Worm (Caenorhabditis elegans) whole organism, early embryonic: ENCODE measurements around the gene odc-1.

Experiments used
- F13C5.2 ChIP-seq: sonication (generic microtip); optimal IDR thresholded peaks from 2 replicates; lab custom pipeline; 2017; ENCODE audit warnings: mild to moderate bottlenecking, missing genetic modification characterization, inconsistent platforms, missing compliant biosample characterization
- ama-1 ChIP-seq: fragments of 150-350 bp; optimal IDR thresholded peaks from 2 replicates; lab custom pipeline; 2014
- ceh-13 ChIP-seq: fragments of 200-800 bp; sonication (Bioruptor generic); optimal IDR thresholded peaks from 2 replicates; lab custom pipeline; 2018; ENCODE audit warnings: mild to moderate bottlenecking, missing genetic modification characterization, missing compliant biosample characterization
- ceh-36 ChIP-seq: sonication (generic microtip); optimal IDR thresholded peaks from 2 replicates; lab custom pipeline; 2016; ENCODE audit warnings: missing genetic modification characterization, inconsistent platforms, missing compliant biosample characterization
- flt-1 ChIP-seq: fragments of 200-800 bp; sonication (Bioruptor generic); IDR thresholded peaks from 2 replicates; pipeline ENCODE4 v1.3.6; 2022; ENCODE audit warnings: missing genetic modification characterization, missing compliant biosample characterization
- hmbx-1 ChIP-seq: sonication (generic microtip); optimal IDR thresholded peaks from 2 replicates; lab custom pipeline; 2016; ENCODE audit warnings: mild to moderate bottlenecking, missing genetic modification characterization, missing compliant biosample characterization
- hmg-4 ChIP-seq: fragments of 200-800 bp; sonication (Bioruptor generic); optimal IDR thresholded peaks from 2 replicates; lab custom pipeline; 2018; ENCODE audit warnings: mild to moderate bottlenecking, missing genetic modification characterization, missing compliant biosample characterization
- sea-1 ChIP-seq: fragments of 200-800 bp; sonication (Bioruptor generic); conservative IDR thresholded peaks from 2 replicates; pipeline ENCODE4 v1.3.6; 2022; ENCODE audit warnings: missing genetic modification characterization, missing compliant biosample characterization
- tbx-37 ChIP-seq: fragments of 200-800 bp; sonication (Bioruptor generic); conservative IDR thresholded peaks from 2 replicates; pipeline ENCODE4 v1.3.6; 2022; ENCODE audit warnings: missing genetic modification reagents, missing genetic modification characterization, missing compliant biosample characterization
- tra-4 ChIP-seq: sonication (generic microtip); optimal IDR thresholded peaks from 2 replicates; lab custom pipeline; 2017; ENCODE audit warnings: missing genetic modification characterization, missing compliant biosample characterization

- no peak for TF ChIP-seq tra-4 (tag; lab: Kevin White, UChicago)
- TF ChIP-seq flt-1 (GFP tag; lab: Robert Waterston, UW): no peak
- no peak for TF ChIP-seq ceh-36 (tag; lab: Kevin White, UChicago)
- TF ChIP-seq ama-1 (lab: Kevin White, UChicago): no peak
- no peak for TF ChIP-seq ceh-13 (GFP tag; lab: Kevin White, UChicago)
- no peak for TF ChIP-seq F13C5.2 (tag; lab: Kevin White, UChicago)
- no peak for TF ChIP-seq hmg-4 (GFP tag; lab: Kevin White, UChicago)
- no peak for TF ChIP-seq tbx-37
- no peak for TF ChIP-seq hmbx-1 (tag; lab: Kevin White, UChicago)
- no peak for TF ChIP-seq sea-1 (GFP tag; lab: Robert Waterston, UW)
Measured at ce11 chrV:6906435-6906834, 6.4 kb upstream of the odc-1 start.
